Fruit fly (Drosophila melanogaster) whole organism, pupa: ENCODE measurements around the gene LysX.

Experiments used
- CG12605 ChIP-seq: fragments of 200-800 bp; sonication (Bioruptor generic); IDR thresholded peaks from 2 replicates; pipeline ENCODE4 v1.3.6; 2022; ENCODE audit warnings: missing biosample characterization, missing genetic modification characterization
- CG13204 ChIP-seq: fragments of 200-800 bp; sonication (Bioruptor generic); optimal IDR thresholded peaks from 2 replicates; lab custom pipeline; 2018; ENCODE audit warnings: missing biosample characterization, mild to moderate bottlenecking, missing genetic modification characterization, moderate library complexity
- CG17806 ChIP-seq: fragments of 200-800 bp; sonication (Bioruptor generic); optimal IDR thresholded peaks from 2 replicates; lab custom pipeline; 2018; ENCODE audit warnings: missing biosample characterization, mild to moderate bottlenecking, missing genetic modification characterization, moderate library complexity
- CG9948 ChIP-seq: fragments of 200-800 bp; sonication (Bioruptor generic); optimal IDR thresholded peaks from 2 replicates; lab custom pipeline; 2018; ENCODE audit warnings: missing biosample characterization, mild to moderate bottlenecking, missing genetic modification characterization, moderate library complexity

dm6 chr3L:1172858-1173257, 22.2 kb downstream of the LysX start:
- TF ChIP-seq CG9948 (tag; lab: Kevin White, UChicago), result no peak
- TF ChIP-seq CG17806 (tag; lab: Kevin White, UChicago), result no peak
- TF ChIP-seq CG12605 (GFP tag; lab: Robert Waterston, UW), result no peak
- no peak for TF ChIP-seq CG13204 (GFP tag; lab: Kevin White, UChicago)
